Worm (Caenorhabditis elegans): Measurements from ENCODE around the gene cdc-48.1.

The cdc-48.1 gene

ce11 chrII:10551985-10552736, 11.0 kb downstream of the cdc-48.1 start (continued):
- TF ChIP-seq ama-1 (optimal IDR thresholded peaks at IDR 0.05) (peak; percentile 92), skn-1 (tag; optimal IDR thresholded peaks at IDR 0.05) (peak; percentile 53), ztf-1 (GFP tag; conservative IDR thresholded peaks at IDR 0.05) (no peak)

- TF ChIP-seq peb-1 (tag; optimal IDR thresholded peaks at IDR 0.05): no peak
- peak; percentile 21 for TF ChIP-seq F13H6.1 (tag; optimal IDR thresholded peaks at IDR 0.05)
- no peak for TF ChIP-seq nhr-237 (tag; optimal IDR thresholded peaks at IDR 0.05)
- peak; percentile 4 for TF ChIP-seq nhr-129 (tag; optimal IDR thresholded peaks at IDR 0.05)
- no peak for TF ChIP-seq ama-1 (optimal IDR thresholded peaks at IDR 0.05)
- no peak for TF ChIP-seq gmeb-1 (tag; optimal IDR thresholded peaks at IDR 0.05)
- TF ChIP-seq nhr-25 (tag; optimal IDR thresholded peaks at IDR 0.05): peak; percentile 58
- TF ChIP-seq nhr-6 (tag; optimal IDR thresholded peaks at IDR 0.05): no peak
- TF ChIP-seq ceh-16 (tag; optimal IDR thresholded peaks at IDR 0.05): no peak
- TF ChIP-seq mbf-1 (tag; optimal IDR thresholded peaks at IDR 0.05): no peak
- TF ChIP-seq sem-4 (tag; optimal IDR thresholded peaks at IDR 0.05): no peak
- no peak for TF ChIP-seq dmd-4 (tag; optimal IDR thresholded peaks at IDR 0.05)
- TF ChIP-seq sma-9 (GFP tag; optimal IDR thresholded peaks at IDR 0.05): peak; percentile 27
- TF ChIP-seq sma-9 (tag; optimal IDR thresholded peaks at IDR 0.05): no peak
- TF ChIP-seq nhr-12 (tag; optimal IDR thresholded peaks at IDR 0.05): no peak
- peak in 1 of 2 experiments; percentile 32 for TF ChIP-seq lsy-2 (tag; optimal IDR thresholded peaks at IDR 0.05)
- TF ChIP-seq nhr-11 (tag; optimal IDR thresholded peaks at IDR 0.05): peak; percentile 47
Measured at ce11 chrII:10550872-10551647, 12.1 kb downstream of the cdc-48.1 start.

- no peak for TF ChIP-seq ceh-16 (tag; optimal IDR thresholded peaks at IDR 0.05)
- TF ChIP-seq zag-1 (tag; optimal IDR thresholded peaks at IDR 0.05): peak; percentile 4
- TF ChIP-seq lin-11 (tag; optimal IDR thresholded peaks at IDR 0.05): peak; percentile 31
- TF ChIP-seq C34F6.9 (tag; optimal IDR thresholded peaks at IDR 0.05): no peak
- no peak for TF ChIP-seq fos-1 (tag; optimal IDR thresholded peaks at IDR 0.05)
- no peak for TF ChIP-seq dmd-4 (tag; optimal IDR thresholded peaks at IDR 0.05)
- no peak for TF ChIP-seq ztf-11 (tag; optimal IDR thresholded peaks at IDR 0.05)
- no peak for TF ChIP-seq unc-55 (GFP tag; optimal IDR thresholded peaks at IDR 0.05)
- peak; percentile 44 for TF ChIP-seq nhr-129 (tag; optimal IDR thresholded peaks at IDR 0.05)
- TF ChIP-seq nhr-21 (tag; optimal IDR thresholded peaks at IDR 0.05): no peak
- TF ChIP-seq mdl-1 (tag; optimal IDR thresholded peaks at IDR 0.05): peak in 1 of 2 experiments; percentile 19
- no peak for TF ChIP-seq mab-5 (tag; optimal IDR thresholded peaks at IDR 0.05)
- TF ChIP-seq Y55F3AM.14 (GFP tag; optimal IDR thresholded peaks at IDR 0.05): no peak
- TF ChIP-seq lin-13 (GFP tag; optimal IDR thresholded peaks at IDR 0.05): no peak
- TF ChIP-seq crh-2 (tag; optimal IDR thresholded peaks at IDR 0.05): peak; percentile 6
- no peak for TF ChIP-seq F13H6.1 (tag; optimal IDR thresholded peaks at IDR 0.05)
- no peak for TF ChIP-seq ceh-82 (tag; optimal IDR thresholded peaks at IDR 0.05)
- TF ChIP-seq aly-2 (tag; optimal IDR thresholded peaks at IDR 0.05): no peak
- no peak for TF ChIP-seq peb-1 (tag; optimal IDR thresholded peaks at IDR 0.05)
- no peak for TF ChIP-seq lsy-2 (tag; optimal IDR thresholded peaks at IDR 0.05)
- TF ChIP-seq nhr-12 (tag; optimal IDR thresholded peaks at IDR 0.05): no peak
- TF ChIP-seq ama-1 (optimal IDR thresholded peaks at IDR 0.05): no peak
Measured at ce11 chrII:10550173-10550572, 13.0 kb downstream of the cdc-48.1 start.

- no peak for TF ChIP-seq unc-62 (GFP tag; optimal IDR thresholded peaks at IDR 0.05)
- peak; percentile 89 for TF ChIP-seq egl-27 (tag; optimal IDR thresholded peaks at IDR 0.05)
- TF ChIP-seq crh-2 (tag; optimal IDR thresholded peaks at IDR 0.05): peak; percentile 71
- peak; percentile 58 for TF ChIP-seq fos-1 (tag; optimal IDR thresholded peaks at IDR 0.05)
- peak; percentile 78 for TF ChIP-seq ztf-4 (tag; optimal IDR thresholded peaks at IDR 0.05)
- TF ChIP-seq ZK546.5 (tag; optimal IDR thresholded peaks at IDR 0.05): no peak
- TF ChIP-seq nhr-25 (tag; optimal IDR thresholded peaks at IDR 0.05): peak; percentile 83
- peak; percentile 93 for TF ChIP-seq mdl-1 (tag; optimal IDR thresholded peaks at IDR 0.05)
- TF ChIP-seq nhr-11 (tag; optimal IDR thresholded peaks at IDR 0.05): peak; percentile 40
- no peak for TF ChIP-seq nhr-23 (tag; optimal IDR thresholded peaks at IDR 0.05)
- peak; percentile 61 for TF ChIP-seq sma-3 (GFP tag; optimal IDR thresholded peaks at IDR 0.05)
- no peak for TF ChIP-seq ztf-11 (tag; optimal IDR thresholded peaks at IDR 0.05)
- TF ChIP-seq elt-1 (tag; optimal IDR thresholded peaks at IDR 0.05): no peak
- no peak for TF ChIP-seq snpc-4 (tag; optimal IDR thresholded peaks at IDR 0.05)
- no peak for TF ChIP-seq skn-1 (tag; optimal IDR thresholded peaks at IDR 0.05)
- TF ChIP-seq nhr-6 (tag; optimal IDR thresholded peaks at IDR 0.05): peak; percentile 29
- peak; percentile 80 for TF ChIP-seq ceh-16 (tag; optimal IDR thresholded peaks at IDR 0.05)
- peak; percentile 58 for TF ChIP-seq peb-1 (tag; optimal IDR thresholded peaks at IDR 0.05)
- TF ChIP-seq blmp-1 (tag; optimal IDR thresholded peaks at IDR 0.05; ENCODE audit: insufficient read depth): peak; percentile 50
- peak; percentile 93 for TF ChIP-seq lin-11 (tag; optimal IDR thresholded peaks at IDR 0.05)
- peak; percentile 91 for TF ChIP-seq sem-4 (tag; optimal IDR thresholded peaks at IDR 0.05)
- TF ChIP-seq aly-2 (tag; optimal IDR thresholded peaks at IDR 0.05): no peak
- TF ChIP-seq unc-55 (GFP tag; optimal IDR thresholded peaks at IDR 0.05): peak; percentile 84
Measured at ce11 chrII:10548778-10549671, 14.2 kb downstream of the cdc-48.1 start.

All from whole organism, L2 larva.